Fruit fly (Drosophila melanogaster): ENCODE measurements around the gene Snmp1.

Snmp1 gene

dm6 chr3R:21199085-21199899 lies 31.3 kb upstream of the Snmp1 start:
- no peak for TF ChIP-seq h (optimal IDR thresholded peaks at IDR 0.05)
- no peak for TF ChIP-seq Myc (optimal IDR thresholded peaks at IDR 0.05)
- TF ChIP-seq Sin3A (optimal IDR thresholded peaks at IDR 0.05) = no peak
- TF ChIP-seq psq (optimal IDR thresholded peaks at IDR 0.05) = no peak
- no peak for TF ChIP-seq insv (optimal IDR thresholded peaks at IDR 0.05)
- no peak for TF ChIP-seq ttk (optimal IDR thresholded peaks at IDR 0.05)

dm6 chr3R:21198073-21198472 lies 30.1 kb upstream of the Snmp1 start:
- TF ChIP-seq Sin3A (optimal IDR thresholded peaks at IDR 0.05) (no peak), psq (optimal IDR thresholded peaks at IDR 0.05) (no peak), h (optimal IDR thresholded peaks at IDR 0.05) (no peak), ttk (optimal IDR thresholded peaks at IDR 0.05) (no peak), insv (optimal IDR thresholded peaks at IDR 0.05) (no peak), Myc (optimal IDR thresholded peaks at IDR 0.05) (no peak)

DNA sequence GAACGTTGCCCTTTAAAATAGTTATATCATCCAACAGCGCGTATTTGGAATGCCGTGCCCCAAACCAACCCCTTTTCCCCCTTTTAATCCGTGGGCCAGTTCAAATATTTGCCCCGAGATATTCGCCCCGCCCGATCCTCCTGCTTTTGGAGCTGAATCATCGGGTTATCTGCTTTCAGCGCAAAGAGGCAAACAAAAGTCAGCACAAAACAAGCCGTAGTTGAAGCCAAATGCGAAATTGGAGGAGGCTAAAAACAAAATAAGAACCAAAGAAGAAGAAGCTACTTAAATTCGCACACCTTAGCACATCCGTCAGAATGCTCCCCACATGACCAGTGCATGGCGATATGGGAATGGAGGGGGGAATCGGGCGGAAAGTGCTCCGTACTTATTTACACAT lies 29.6 kb upstream of the Snmp1 start:
- TF ChIP-seq Myc (optimal IDR thresholded peaks at IDR 0.05) (no peak), Sin3A (optimal IDR thresholded peaks at IDR 0.05) (no peak), insv (optimal IDR thresholded peaks at IDR 0.05) (no peak), ttk (optimal IDR thresholded peaks at IDR 0.05) (no peak), h (optimal IDR thresholded peaks at IDR 0.05) (no peak), psq (optimal IDR thresholded peaks at IDR 0.05) (no peak)

DNA sequence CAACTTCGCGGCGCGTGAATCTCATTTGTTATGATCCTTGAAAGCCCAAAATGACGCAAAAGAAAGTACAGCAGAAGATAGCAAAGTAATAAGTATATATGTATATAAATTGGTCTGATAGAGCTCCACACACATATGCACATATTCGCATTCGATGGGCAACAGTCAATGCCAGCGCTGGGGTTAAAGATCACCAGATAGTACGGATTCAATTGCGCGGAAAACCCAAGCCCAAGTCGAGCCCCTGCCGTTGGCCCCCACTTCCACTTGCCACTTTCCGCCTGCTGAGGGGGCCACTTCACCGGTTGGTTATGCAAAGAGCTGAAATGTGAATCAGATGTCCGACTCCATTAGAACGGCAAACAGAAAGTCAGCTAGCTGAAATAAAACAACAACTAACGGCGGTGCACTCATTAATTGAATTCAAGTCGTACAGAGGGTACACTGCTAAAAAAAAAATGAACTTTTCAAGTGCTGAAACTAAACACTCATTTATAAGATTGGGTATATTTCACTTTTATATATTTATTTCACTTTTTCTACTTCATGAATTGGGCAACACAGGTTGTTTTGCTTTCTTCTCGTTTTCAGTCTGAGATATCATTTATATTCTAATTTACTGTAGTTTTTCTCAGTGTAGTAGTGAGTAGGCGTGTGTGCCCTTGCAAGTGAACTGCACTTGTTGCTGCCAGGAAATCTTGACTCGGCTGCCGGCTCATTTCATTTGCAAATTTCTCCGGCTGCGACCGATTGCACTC lies 27.4 kb upstream of the Snmp1 start:
- TF ChIP-seq insv (optimal IDR thresholded peaks at IDR 0.05) (no peak), psq (optimal IDR thresholded peaks at IDR 0.05) (no peak), Myc (optimal IDR thresholded peaks at IDR 0.05) (no peak), ttk (optimal IDR thresholded peaks at IDR 0.05) (no peak), h (optimal IDR thresholded peaks at IDR 0.05) (no peak), Sin3A (optimal IDR thresholded peaks at IDR 0.05) (no peak)

DNA sequence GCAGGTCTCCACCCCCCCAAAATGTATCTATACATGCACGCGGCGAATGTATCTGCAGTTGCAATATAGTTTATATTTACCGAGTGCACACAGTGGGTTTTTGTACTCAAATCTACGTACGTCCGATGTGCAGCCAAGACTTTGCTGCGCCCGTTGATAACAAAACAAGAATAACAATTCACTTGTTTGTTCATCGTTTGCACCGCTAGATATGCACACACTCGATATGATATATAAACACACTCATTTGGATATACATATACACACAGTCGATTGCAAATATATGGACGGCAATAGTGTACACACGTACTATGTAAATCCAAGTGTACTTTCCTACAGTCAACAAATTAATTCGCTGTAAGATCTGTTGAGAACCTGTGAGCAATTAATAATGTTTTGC lies 25.7 kb upstream of the Snmp1 start:
- no peak for TF ChIP-seq Myc (optimal IDR thresholded peaks at IDR 0.05)
- no peak for TF ChIP-seq h (optimal IDR thresholded peaks at IDR 0.05)
- TF ChIP-seq Sin3A (optimal IDR thresholded peaks at IDR 0.05) = no peak
- TF ChIP-seq ttk (optimal IDR thresholded peaks at IDR 0.05) = no peak
- TF ChIP-seq insv (optimal IDR thresholded peaks at IDR 0.05) = no peak
- no peak for TF ChIP-seq psq (optimal IDR thresholded peaks at IDR 0.05)

DNA sequence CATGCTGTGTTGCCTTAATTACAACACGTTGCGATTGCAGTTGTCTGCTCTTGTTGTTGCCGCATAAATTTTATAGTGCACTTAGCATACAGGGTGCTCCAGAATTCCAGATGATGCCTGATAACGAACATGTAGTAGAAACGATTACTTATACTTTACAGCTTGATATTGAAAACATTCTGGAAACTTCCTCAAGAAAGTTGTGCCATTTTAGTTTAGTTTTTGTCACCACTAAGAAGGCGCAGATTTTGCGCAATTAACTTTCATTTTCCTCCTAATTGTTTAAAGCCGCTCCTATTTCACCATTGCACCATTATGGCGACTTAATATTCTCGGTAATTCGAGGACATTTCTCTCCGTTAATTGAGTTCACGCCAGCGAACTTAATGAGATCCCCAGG lies 24.3 kb upstream of the Snmp1 start:
- TF ChIP-seq insv (optimal IDR thresholded peaks at IDR 0.05) = no peak
- no peak for TF ChIP-seq Myc (optimal IDR thresholded peaks at IDR 0.05)
- no peak for TF ChIP-seq ttk (optimal IDR thresholded peaks at IDR 0.05)
- TF ChIP-seq psq (optimal IDR thresholded peaks at IDR 0.05) = no peak
- no peak for TF ChIP-seq Sin3A (optimal IDR thresholded peaks at IDR 0.05)
- no peak for TF ChIP-seq h (optimal IDR thresholded peaks at IDR 0.05)

DNA sequence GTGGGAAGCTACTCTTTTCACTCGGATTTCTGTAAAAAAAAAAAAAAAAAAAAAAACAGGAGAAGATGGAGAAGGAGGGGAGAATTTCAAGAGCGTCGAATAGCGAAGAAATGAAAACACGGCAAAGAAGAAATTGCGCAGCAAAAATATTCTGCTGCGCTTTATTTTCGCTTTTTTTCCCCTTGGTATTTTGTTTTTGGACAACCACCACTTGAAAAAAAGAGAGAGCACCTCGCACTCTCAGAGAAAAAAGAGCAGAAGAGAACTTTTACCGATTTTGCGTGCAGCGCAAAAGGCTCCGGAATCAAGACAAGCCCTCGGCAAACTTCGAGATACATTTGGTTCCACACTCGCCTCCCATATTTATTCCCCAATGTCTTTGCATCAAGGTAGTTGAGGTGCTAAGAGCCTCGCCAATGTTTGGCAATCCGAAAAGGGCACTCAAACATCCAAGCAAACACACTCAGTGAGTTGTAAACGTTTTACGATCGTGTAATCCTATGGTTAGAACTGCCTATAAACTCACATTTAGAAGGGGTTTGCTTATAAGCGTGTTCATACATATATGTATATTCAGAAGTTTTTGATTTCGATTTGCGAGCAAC lies 22.9 kb upstream of the Snmp1 start:
- TF ChIP-seq insv (optimal IDR thresholded peaks at IDR 0.05) (no peak), h (optimal IDR thresholded peaks at IDR 0.05) (no peak), ttk (optimal IDR thresholded peaks at IDR 0.05) (no peak), Sin3A (optimal IDR thresholded peaks at IDR 0.05) (no peak), psq (optimal IDR thresholded peaks at IDR 0.05) (no peak), Myc (optimal IDR thresholded peaks at IDR 0.05) (no peak)

DNA sequence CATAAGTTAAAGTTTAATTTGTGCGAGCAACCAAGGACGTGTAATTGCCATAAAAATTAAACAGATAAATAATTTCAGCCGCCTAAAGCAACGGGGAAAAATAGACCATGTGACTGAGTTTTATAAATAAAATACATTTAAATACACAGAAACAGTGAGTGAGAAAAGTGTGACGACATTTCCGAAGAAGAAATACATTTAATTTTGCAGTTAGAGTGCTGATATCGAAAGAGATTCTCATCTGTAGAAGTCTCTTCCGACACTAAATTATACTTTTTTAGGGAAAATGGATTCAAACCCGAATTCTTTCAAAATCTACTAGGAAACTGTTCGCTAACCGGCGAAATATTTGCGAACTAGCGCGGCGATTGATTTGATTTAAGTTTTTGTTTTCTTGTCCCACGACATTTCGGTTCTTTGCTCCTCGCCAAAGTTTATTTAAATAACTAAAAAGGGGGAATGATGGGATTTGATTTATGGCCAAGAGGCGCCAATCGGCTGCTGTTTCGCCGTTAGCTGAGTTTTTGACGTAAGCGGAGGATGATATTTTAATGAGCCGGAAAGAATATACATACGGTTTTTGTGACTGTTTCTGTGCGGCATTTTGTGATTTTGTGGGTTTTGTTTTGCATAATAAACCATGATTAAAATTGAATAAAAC lies 21.6 kb upstream of the Snmp1 start:
- TF ChIP-seq insv (optimal IDR thresholded peaks at IDR 0.05) (no peak), h (optimal IDR thresholded peaks at IDR 0.05) (no peak), psq (optimal IDR thresholded peaks at IDR 0.05) (no peak), Myc (optimal IDR thresholded peaks at IDR 0.05) (no peak), Sin3A (optimal IDR thresholded peaks at IDR 0.05) (no peak), ttk (optimal IDR thresholded peaks at IDR 0.05) (no peak)

- TF ChIP-seq Myc (optimal IDR thresholded peaks at IDR 0.05) (no peak), insv (optimal IDR thresholded peaks at IDR 0.05) (no peak), psq (optimal IDR thresholded peaks at IDR 0.05) (no peak), Sin3A (optimal IDR thresholded peaks at IDR 0.05) (no peak), h (optimal IDR thresholded peaks at IDR 0.05) (no peak), ttk (optimal IDR thresholded peaks at IDR 0.05) (no peak)
These were observed 20.7 kb upstream of the Snmp1 start for dm6 chr3R:21188540-21189276.

DNA sequence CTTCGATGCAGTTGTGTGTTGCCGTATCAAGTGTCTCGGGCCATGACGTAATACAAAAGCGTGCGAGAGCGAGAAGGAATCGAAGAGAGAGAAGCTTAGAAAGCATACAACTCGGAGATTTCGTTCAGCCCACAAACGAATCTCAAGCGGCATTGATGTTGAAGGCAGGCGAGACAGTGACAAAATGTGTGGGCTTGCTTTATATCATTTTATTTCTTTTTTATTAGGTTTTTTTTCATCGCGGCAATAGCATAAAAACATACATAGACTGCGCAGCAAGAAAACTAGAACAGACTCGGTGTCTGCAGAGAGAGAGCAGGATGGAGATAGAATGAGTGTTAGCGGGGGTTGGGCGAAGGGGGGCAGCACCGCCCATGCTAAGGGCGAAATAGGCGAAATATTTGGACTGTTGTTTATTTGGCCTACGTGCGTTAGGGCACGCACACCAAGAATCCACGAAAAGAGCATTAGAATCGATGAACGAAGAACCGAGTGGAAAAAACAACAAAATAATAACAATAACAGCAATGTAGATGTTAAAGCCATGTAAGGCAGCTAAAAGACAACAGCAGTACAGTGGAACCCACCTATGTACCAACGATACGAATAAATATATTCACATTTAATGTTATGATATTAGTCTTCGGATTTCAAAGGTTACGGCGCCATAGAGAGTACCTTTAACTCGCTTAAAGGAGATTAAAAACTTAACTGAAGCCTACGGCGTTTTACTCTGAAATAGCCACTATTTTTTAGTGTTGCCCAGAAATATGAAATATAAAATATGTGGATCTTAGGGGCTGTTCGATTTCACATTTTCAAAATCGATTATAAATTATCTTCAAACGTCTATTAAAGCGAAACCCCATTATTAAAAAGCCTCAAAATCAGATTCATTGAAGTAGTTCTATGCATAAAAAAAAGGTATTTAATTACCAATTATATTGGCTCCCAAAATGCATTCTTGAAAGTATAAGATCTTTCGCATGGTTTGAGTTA lies 19.7 kb upstream of the Snmp1 start:
- no peak for TF ChIP-seq Myc (optimal IDR thresholded peaks at IDR 0.05)
- TF ChIP-seq h (optimal IDR thresholded peaks at IDR 0.05) = no peak
- no peak for TF ChIP-seq Sin3A (optimal IDR thresholded peaks at IDR 0.05)
- TF ChIP-seq ttk (optimal IDR thresholded peaks at IDR 0.05) = no peak
- no peak for TF ChIP-seq psq (optimal IDR thresholded peaks at IDR 0.05)
- TF ChIP-seq insv (optimal IDR thresholded peaks at IDR 0.05) = no peak

All from Kc167 (cell line).